Worm (Caenorhabditis elegans) whole organism, mixed stage, embryonic: ENCODE measurements around the gene F18E2.15.

Source experiments
- M03D4.4 ChIP-seq: sonication (generic microtip); optimal IDR thresholded peaks from 2 replicates; lab custom pipeline; 2017; ENCODE audit warnings: mild to moderate bottlenecking, missing genetic modification characterization, missing compliant biosample characterization
- bed-3 ChIP-seq: fragments of 200-800 bp; sonication (Bioruptor generic); optimal IDR thresholded peaks from 3 replicates; lab custom pipeline; 2018; ENCODE audit warnings: mild to moderate bottlenecking, missing genetic modification characterization, moderate library complexity, missing compliant biosample characterization
- ceh-39 ChIP-seq: fragments of 150-350 bp; optimal IDR thresholded peaks from 2 replicates; lab custom pipeline; 2014; ENCODE audit warnings: missing biosample characterization, missing genetic modification characterization
- ceh-43 ChIP-seq: fragments of 200-800 bp; sonication (Bioruptor generic); optimal IDR thresholded peaks from 2 replicates; lab custom pipeline; 2018; ENCODE audit warnings: mild to moderate bottlenecking, missing genetic modification characterization, moderate library complexity, missing compliant biosample characterization
- ces-1 ChIP-seq: fragments of 150-350 bp; optimal IDR thresholded peaks from 2 replicates; lab custom pipeline; 2014; ENCODE audit warnings: missing biosample characterization, missing genetic modification reagents, missing genetic modification characterization
- cnd-1 ChIP-seq: fragments of 200-800 bp; sonication (Bioruptor generic); optimal IDR thresholded peaks from 2 replicates; lab custom pipeline; 2018; ENCODE audit warnings: mild to moderate bottlenecking, missing genetic modification characterization, missing compliant biosample characterization
- elt-1 ChIP-seq: sonication (generic microtip); optimal IDR thresholded peaks from 2 replicates; lab custom pipeline; 2017; ENCODE audit warnings: missing genetic modification characterization, mild to moderate bottlenecking, missing compliant biosample characterization, antibody characterized with exemption, moderate library complexity, borderline replicate concordance; ENCODE audit not compliant: insufficient read depth
- elt-3 ChIP-seq: fragments of 150-350 bp; optimal IDR thresholded peaks from 2 replicates; lab custom pipeline; 2014; ENCODE audit warnings: missing biosample characterization, missing genetic modification characterization
- flh-1 ChIP-seq: fragments of 200-800 bp; sonication (Bioruptor generic); optimal IDR thresholded peaks from 2 replicates; lab custom pipeline; 2018; ENCODE audit warnings: mild to moderate bottlenecking, missing genetic modification characterization, moderate library complexity, missing compliant biosample characterization
- ham-2 ChIP-seq: fragments of 200-800 bp; sonication (Bioruptor generic); optimal IDR thresholded peaks from 2 replicates; lab custom pipeline; 2018; ENCODE audit warnings: mild to moderate bottlenecking, missing genetic modification characterization, missing compliant biosample characterization
- hlh-1 ChIP-seq: fragments of 150-350 bp; optimal IDR thresholded peaks from 2 replicates; lab custom pipeline; 2014; ENCODE audit warnings: missing biosample characterization, missing genetic modification reagents, missing genetic modification characterization
- lin-13 ChIP-seq: fragments of 150-350 bp; optimal IDR thresholded peaks from 2 replicates; lab custom pipeline; 2014; ENCODE audit warnings: missing biosample characterization, missing genetic modification characterization
- mab-5 ChIP-seq: fragments of 150-350 bp; optimal IDR thresholded peaks from 2 replicates; lab custom pipeline; 2014; ENCODE audit warnings: missing biosample characterization, missing genetic modification characterization
- mep-1 ChIP-seq: fragments of 150-350 bp; optimal IDR thresholded peaks from 2 replicates; lab custom pipeline; 2017; ENCODE audit warnings: missing biosample characterization, missing genetic modification reagents, missing genetic modification characterization, inconsistent platforms
- mls-2 ChIP-seq: sonication (generic microtip); optimal IDR thresholded peaks from 2 replicates; lab custom pipeline; 2016; ENCODE audit warnings: mild to moderate bottlenecking, missing genetic modification characterization, moderate library complexity, missing compliant biosample characterization
- nhr-12 ChIP-seq: fragments of 150-350 bp; optimal IDR thresholded peaks from 2 replicates; lab custom pipeline; 2014; ENCODE audit warnings: missing biosample characterization, missing genetic modification characterization
- nhr-237 ChIP-seq: fragments of 150-350 bp; optimal IDR thresholded peaks from 2 replicates; lab custom pipeline; 2014; ENCODE audit warnings: missing biosample characterization, missing genetic modification characterization
- sem-2 ChIP-seq: fragments of 200-800 bp; sonication (Bioruptor generic); optimal IDR thresholded peaks from 2 replicates; lab custom pipeline; 2018; ENCODE audit warnings: mild to moderate bottlenecking, missing genetic modification characterization, missing compliant biosample characterization
- sptf-1 ChIP-seq: sonication (generic microtip); optimal IDR thresholded peaks from 2 replicates; lab custom pipeline; 2017; ENCODE audit warnings: mild to moderate bottlenecking, missing genetic modification characterization, moderate library complexity, missing compliant biosample characterization
- tbx-8 ChIP-seq: fragments of 200-800 bp; sonication (Bioruptor generic); optimal IDR thresholded peaks from 2 replicates; lab custom pipeline; 2018; ENCODE audit warnings: mild to moderate bottlenecking, missing genetic modification characterization, moderate library complexity, missing compliant biosample characterization
- unc-39 ChIP-seq: fragments of 150-350 bp; optimal IDR thresholded peaks from 2 replicates; lab custom pipeline; 2014; ENCODE audit warnings: missing biosample characterization, missing genetic modification characterization
- zip-8 ChIP-seq: fragments of 150-350 bp; optimal IDR thresholded peaks from 2 replicates; lab custom pipeline; 2014; ENCODE audit warnings: missing biosample characterization, missing genetic modification characterization
- ztf-11 ChIP-seq: fragments of 150-350 bp; optimal IDR thresholded peaks from 2 replicates; lab custom pipeline; 2014; ENCODE audit warnings: missing biosample characterization, missing genetic modification characterization

Gene F18E2.15

ce11 chrV:12718622-12719021 lies 42.2 kb downstream of the F18E2.15 start, which contains the start of gene str-181:
Gene str-181 (minus strand): TSS chrV:12718722.
- TF ChIP-seq ceh-39 (tag; lab: Kevin White, UChicago) (no peak), flh-1 (GFP tag; lab: Kevin White, UChicago) (no peak), bed-3 (GFP tag; lab: Kevin White, UChicago) (no peak), ces-1 (no peak), tbx-8 (no peak), elt-1 (no peak), zip-8 (tag; lab: Kevin White, UChicago) (no peak), elt-3 (tag; lab: Kevin White, UChicago) (no peak), unc-39 (tag; lab: Kevin White, UChicago) (no peak), cnd-1 (no peak), lin-13 (no peak), hlh-1 (tag; lab: Kevin White, UChicago) (no peak), ham-2 (GFP tag; lab: Kevin White, UChicago) (no peak), mls-2 (tag; lab: Kevin White, UChicago) (no peak), ztf-11 (tag; lab: Kevin White, UChicago) (no peak), nhr-12 (no peak), ceh-43 (GFP tag; lab: Kevin White, UChicago) (no peak)
- TF ChIP-seq, all 35 proteins: peak for 0

- TF ChIP-seq nhr-12 = no peak
- TF ChIP-seq, all 35 proteins: peak for 0
These were observed 44.4 kb downstream of the F18E2.15 start, which contains the start of gene str-178 for ce11 chrV:12716447-12716846. Gene str-178 (minus strand): TSS chrV:12716547.

ce11 chrV:12714120-12714519 lies 46.7 kb downstream of the F18E2.15 start, which contains the start of gene R11D1.4:
Gene R11D1.4 (minus strand): TSS chrV:12714220.
- TF ChIP-seq sptf-1 (tag; lab: Kevin White, UChicago) = no peak

ce11 chrV:12711999-12712398 lies 48.8 kb downstream of the F18E2.15 start, which contains the start of gene R11D1.3:
Gene R11D1.3 (minus strand): TSS chrV:12712099.
- TF ChIP-seq M03D4.4 (tag; lab: Kevin White, UChicago) = no peak
- no peak for TF ChIP-seq ceh-43 (GFP tag; lab: Kevin White, UChicago)
- TF ChIP-seq mep-1 = no peak
- TF ChIP-seq mls-2 (tag; lab: Kevin White, UChicago) = no peak
- no peak for TF ChIP-seq sptf-1 (tag; lab: Kevin White, UChicago)
- no peak for TF ChIP-seq elt-3 (tag; lab: Kevin White, UChicago)
- no peak for TF ChIP-seq nhr-237
- TF ChIP-seq sem-2 = no peak
- no peak for TF ChIP-seq elt-1
- TF ChIP-seq flh-1 (GFP tag; lab: Kevin White, UChicago) = no peak
- no peak for TF ChIP-seq tbx-8
- no peak for TF ChIP-seq unc-39 (tag; lab: Kevin White, UChicago)
- no peak for TF ChIP-seq ztf-11 (tag; lab: Kevin White, UChicago)
- TF ChIP-seq zip-8 (tag; lab: Kevin White, UChicago) = no peak
- no peak for TF ChIP-seq cnd-1
- no peak for TF ChIP-seq ceh-39 (tag; lab: Kevin White, UChicago)
- TF ChIP-seq mab-5 (tag; lab: Kevin White, UChicago) = no peak
- TF ChIP-seq, all 35 proteins: peak for 0
